Fruit fly (Drosophila melanogaster) whole organism, pupa: ENCODE measurements around the gene CG8191.

Experiments
- CG14655 ChIP-seq: fragments of 200-800 bp; sonication (Bioruptor generic); optimal IDR thresholded peaks from 3 replicates; lab custom pipeline; 2017; ENCODE audit warnings: mild to moderate bottlenecking, missing biosample characterization, missing genetic modification reagents, missing genetic modification characterization
- CG15710 ChIP-seq: fragments of 200-800 bp; sonication (Bioruptor generic); optimal IDR thresholded peaks from 2 replicates; lab custom pipeline; 2018; ENCODE audit warnings: missing biosample characterization, mild to moderate bottlenecking, missing genetic modification characterization, moderate library complexity
- CG32121 ChIP-seq: fragments of 200-800 bp; sonication (Bioruptor generic); IDR thresholded peaks from 2 replicates; pipeline ENCODE4 v1.3.6; 2022; ENCODE audit warnings: missing biosample characterization, missing genetic modification characterization
- CG34367 ChIP-seq: fragments of 200-800 bp; sonication (Bioruptor generic); optimal IDR thresholded peaks from 2 replicates; lab custom pipeline; 2018; ENCODE audit warnings: missing biosample characterization, mild to moderate bottlenecking, missing genetic modification characterization
- Pif1A ChIP-seq: fragments of 200-800 bp; sonication (Bioruptor generic); optimal IDR thresholded peaks from 3 replicates; lab custom pipeline; 2016; ENCODE audit warnings: missing biosample characterization, missing genetic modification characterization
- Pif1B ChIP-seq: fragments of 200-800 bp; sonication (Bioruptor generic); optimal IDR thresholded peaks from 3 replicates; lab custom pipeline; 2016; ENCODE audit warnings: missing biosample characterization, missing genetic modification characterization
- gl ChIP-seq: fragments of 200-800 bp; sonication (Bioruptor generic); optimal IDR thresholded peaks from 2 replicates; lab custom pipeline; 2018; ENCODE audit warnings: missing biosample characterization, mild to moderate bottlenecking, missing genetic modification characterization

DNA sequence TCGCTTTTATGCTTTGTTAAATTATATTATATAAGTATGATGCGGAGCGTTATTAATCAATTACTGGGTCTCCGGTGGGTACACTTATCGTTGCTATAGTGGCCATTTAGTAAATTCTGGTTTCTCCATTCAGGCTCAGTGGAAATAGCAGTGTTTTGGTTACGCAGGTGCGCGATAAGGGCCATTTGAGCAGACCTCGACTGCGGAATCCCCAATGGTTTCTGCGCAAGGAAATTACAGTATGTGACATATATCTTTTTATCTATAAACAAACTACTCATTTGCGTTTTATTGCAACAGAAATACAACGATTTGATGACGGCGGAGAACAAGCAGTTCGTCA, 29.3 kb downstream of the CG8191 start:
- TF ChIP-seq CG15710 (no peak), Pif1A (no peak), CG34367 (no peak), CG14655 (GFP tag; lab: Kevin White, UChicago) (no peak), CG32121 (GFP tag; lab: Robert Waterston, UW) (no peak), gl (tag; lab: Kevin White, UChicago) (no peak), Pif1B (no peak)
